Worm (Caenorhabditis elegans) whole organism, L4 larva: ENCODE results near the gene srw-60.
A peak's percentile ranks its signal among the peaks of the same experiment; 100 is the strongest.

Experiments
- F26F4.8 ChIP-seq: fragments of 200-800 bp; sonication (Bioruptor generic); conservative IDR thresholded peaks from 2 replicates; pipeline ENCODE4 v1.3.6; 2022; ENCODE audit warnings: missing genetic modification characterization, missing compliant biosample characterization
- F44E2.7 ChIP-seq: fragments of 200-800 bp; sonication (Bioruptor generic); IDR thresholded peaks from 2 replicates; pipeline ENCODE4 v2.1.2; 2022; ENCODE audit warnings: missing genetic modification characterization, missing compliant biosample characterization
- T26A8.4 ChIP-seq: fragments of 200-800 bp; sonication (Bioruptor generic); IDR thresholded peaks from 2 replicates; pipeline ENCODE4 v1.3.6; 2022; ENCODE audit warnings: missing genetic modification characterization, missing compliant biosample characterization
- Y105C5A.15 ChIP-seq: fragments of 200-800 bp; sonication (Bioruptor generic); IDR thresholded peaks from 2 replicates; pipeline ENCODE4 v1.3.6; 2022; ENCODE audit warnings: missing genetic modification characterization, missing compliant biosample characterization
- Y48G9A.11 ChIP-seq: fragments of 200-800 bp; sonication (Bioruptor generic); IDR thresholded peaks from 2 replicates; pipeline ENCODE4 v1.3.6; 2022; ENCODE audit warnings: missing genetic modification reagents, missing genetic modification characterization, missing compliant biosample characterization
- aha-1 ChIP-seq: fragments of 150-350 bp; peaks from one replicate; lab custom pipeline; 2014; ENCODE audit warnings: missing biosample characterization, missing genetic modification characterization
- arid-1 ChIP-seq: fragments of 200-800 bp; sonication (Bioruptor generic); conservative IDR thresholded peaks from 2 replicates; pipeline ENCODE4 v1.3.6; 2022; ENCODE audit warnings: missing genetic modification reagents, missing genetic modification characterization, missing compliant biosample characterization
- ceh-28 ChIP-seq: fragments of 150-350 bp; optimal IDR thresholded peaks from 2 replicates; lab custom pipeline; 2014; ENCODE audit warnings: missing biosample characterization, missing genetic modification reagents, missing genetic modification characterization
- dmd-6 ChIP-seq: fragments of 200-800 bp; sonication (Bioruptor generic); IDR thresholded peaks from 2 replicates; pipeline ENCODE4 v1.3.6; 2022; ENCODE audit warnings: missing genetic modification reagents, missing genetic modification characterization, missing compliant biosample characterization
- dmd-9 ChIP-seq: fragments of 200-800 bp; sonication (Bioruptor generic); IDR thresholded peaks from 2 replicates; pipeline ENCODE4 v1.3.6; 2022; ENCODE audit warnings: missing genetic modification reagents, missing genetic modification characterization, missing compliant biosample characterization
- dpl-1 ChIP-seq: fragments of 150-350 bp; optimal IDR thresholded peaks from 2 replicates; lab custom pipeline; 2014; ENCODE audit warnings: missing biosample characterization, missing genetic modification reagents, missing genetic modification characterization
- duxl-1 ChIP-seq: sonication (generic microtip); optimal IDR thresholded peaks from 2 replicates; lab custom pipeline; 2016; ENCODE audit warnings: mild to moderate bottlenecking, missing genetic modification characterization, moderate library complexity, missing compliant biosample characterization; ENCODE audit not compliant: poor library complexity
- fos-1 ChIP-seq: fragments of 150-350 bp; optimal IDR thresholded peaks from 2 replicates; lab custom pipeline; 2014; ENCODE audit warnings: missing biosample characterization, missing genetic modification characterization
- hlh-30 ChIP-seq: sonication (generic microtip); optimal IDR thresholded peaks from 2 replicates; lab custom pipeline; 2017; ENCODE audit warnings: antibody characterized with exemption, mild to moderate bottlenecking, missing genetic modification characterization, missing compliant biosample characterization; ENCODE audit not compliant: insufficient read depth
- hmg-1.1 ChIP-seq: fragments of 200-800 bp; sonication (Bioruptor generic); IDR thresholded peaks from 2 replicates; pipeline ENCODE4 v1.3.6; 2022; ENCODE audit warnings: missing genetic modification reagents, missing genetic modification characterization, missing compliant biosample characterization
- lim-7 ChIP-seq: fragments of 200-800 bp; sonication (Bioruptor generic); IDR thresholded peaks from 2 replicates; pipeline ENCODE4 v1.3.6; 2022; ENCODE audit warnings: missing genetic modification characterization, missing compliant biosample characterization
- lin-29 ChIP-seq: fragments of 200-800 bp; sonication (Bioruptor generic); IDR thresholded peaks from 2 replicates; pipeline ENCODE4 v1.3.6; 2022; ENCODE audit warnings: missing genetic modification reagents, missing genetic modification characterization, missing compliant biosample characterization
- lsy-2 ChIP-seq, 2 experiments: fragments of 150-350 bp in 1 of 2; sonication (generic microtip) in 1 of 2; optimal IDR thresholded peaks; 2 replicates each; lab custom pipeline; 2014 to 2017; ENCODE audit warnings: missing biosample characterization in 2 of 2, missing genetic modification characterization in 2 of 2
- mdl-1 ChIP-seq, 2 experiments: fragments of 150-350 bp in 1 of 2; sonication (generic microtip) in 1 of 2; optimal IDR thresholded peaks; 2 replicates each; lab custom pipeline; 2014 to 2017; ENCODE audit warnings: missing biosample characterization in 2 of 2, missing genetic modification characterization in 2 of 2
- mdt-29 ChIP-seq: fragments of 200-800 bp; sonication (Bioruptor generic); IDR thresholded peaks from 2 replicates; pipeline ENCODE4 v1.3.6; 2022; ENCODE audit warnings: missing genetic modification reagents, missing genetic modification characterization, missing compliant biosample characterization
- mes-2 ChIP-seq: sonication (generic microtip); optimal IDR thresholded peaks from 2 replicates; lab custom pipeline; 2016; ENCODE audit warnings: missing genotype, mild to moderate bottlenecking, missing genetic modification characterization, missing compliant biosample characterization; ENCODE audit not compliant: poor library complexity, severe bottlenecking
- mxl-3 ChIP-seq: fragments of 200-800 bp; sonication (Bioruptor generic); optimal IDR thresholded peaks from 2 replicates; lab custom pipeline; 2018; ENCODE audit warnings: mild to moderate bottlenecking, missing genetic modification characterization, missing compliant biosample characterization
- nhr-102 ChIP-seq: sonication (generic microtip); optimal IDR thresholded peaks from 2 replicates; lab custom pipeline; 2016; ENCODE audit warnings: mild to moderate bottlenecking, missing genetic modification characterization, moderate library complexity, missing compliant biosample characterization
- nhr-111 ChIP-seq: fragments of 200-800 bp; sonication (Bioruptor generic); optimal IDR thresholded peaks from 2 replicates; lab custom pipeline; 2018; ENCODE audit warnings: mild to moderate bottlenecking, missing genetic modification characterization, missing compliant biosample characterization
- nhr-237 ChIP-seq: sonication (generic microtip); optimal IDR thresholded peaks from 2 replicates; lab custom pipeline; 2017; ENCODE audit warnings: missing biosample characterization, missing genetic modification characterization
- pha-4 ChIP-seq, 2 experiments: fragments of 150-350 bp in 1 of 2; fragments of 200-800 bp in 1 of 2; sonication (Bioruptor generic) in 1 of 2; IDR thresholded peaks in 1 of 2; optimal IDR thresholded peaks in 1 of 2; 2 replicates each; pipeline versions ENCODE4 v1.3.6 to Lab custom; 2014 to 2022; ENCODE audit warnings: missing genetic modification characterization in 2 of 2, missing genetic modification reagents in 2 of 2, missing biosample characterization in 1 of 2, missing compliant biosample characterization in 1 of 2
- pqm-1 ChIP-seq: sonication (generic microtip); optimal IDR thresholded peaks from 2 replicates; lab custom pipeline; 2017; ENCODE audit warnings: missing biosample characterization, missing genetic modification characterization
- rbr-2 ChIP-seq: sonication (generic microtip); optimal IDR thresholded peaks from 2 replicates; lab custom pipeline; 2016; ENCODE audit warnings: missing genotype, missing genetic modification characterization, missing compliant biosample characterization
- set-16 ChIP-seq: fragments of 200-800 bp; sonication (Bioruptor generic); IDR thresholded peaks from 2 replicates; pipeline ENCODE4 v1.3.6; 2022; ENCODE audit warnings: missing genetic modification reagents, missing genetic modification characterization, missing compliant biosample characterization
- snpc-1.2 ChIP-seq: fragments of 200-800 bp; sonication (Bioruptor generic); IDR thresholded peaks from 2 replicates; pipeline ENCODE4 v1.3.6; 2022; ENCODE audit warnings: missing genetic modification reagents, missing genetic modification characterization, missing compliant biosample characterization
- spr-3 ChIP-seq: fragments of 200-800 bp; sonication (Bioruptor generic); optimal IDR thresholded peaks from 2 replicates; lab custom pipeline; 2018; ENCODE audit warnings: mild to moderate bottlenecking, missing genetic modification characterization, missing compliant biosample characterization
- unc-62 ChIP-seq, 3 experiments: fragments of 150-350 bp in 1 of 3; sonication (generic microtip); optimal IDR thresholded peaks in 2 of 3; peaks in 1 of 3; 1 replicate in 1 of 3; 2 replicates in 2 of 3; lab custom pipeline; 2014 to 2017; ENCODE audit warnings: missing biosample characterization in 3 of 3, missing genetic modification characterization in 3 of 3, missing genetic modification reagents in 3 of 3, missing genotype in 1 of 3
- vab-7 ChIP-seq: fragments of 200-800 bp; sonication (Bioruptor generic); IDR thresholded peaks from 2 replicates; pipeline ENCODE4 v1.3.6; 2022; ENCODE audit warnings: missing genetic modification reagents, missing genetic modification characterization, missing compliant biosample characterization

The srw-60 gene

DNA sequence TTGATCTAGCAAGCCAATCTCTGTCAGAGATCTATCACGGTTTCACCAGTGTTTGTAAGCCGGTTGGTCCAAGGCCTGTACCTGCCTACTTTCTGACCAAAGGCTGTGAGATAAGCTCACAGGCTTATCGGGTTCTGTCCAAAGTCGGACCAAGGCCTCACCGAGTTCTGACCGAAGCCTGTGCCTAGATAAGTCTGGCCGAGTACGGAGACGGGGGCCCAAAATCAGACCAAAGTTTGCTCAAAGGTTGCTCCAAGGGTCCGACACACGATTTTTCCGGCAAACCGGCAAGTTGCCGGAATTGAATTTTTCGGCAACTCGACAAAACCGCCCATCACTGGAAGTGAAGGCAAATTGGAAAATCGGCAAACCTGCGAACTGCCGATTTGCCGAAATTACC is 26.8 kb upstream of the srw-60 start:
- no peak for TF ChIP-seq vab-7 (GFP tag; lab: Robert Waterston, UW)
- no peak for TF ChIP-seq ceh-28 (tag; lab: Kevin White, UChicago)
- no peak for TF ChIP-seq duxl-1 (tag; lab: Kevin White, UChicago)
- 0 out of 2 replicates have a peak, but pooled peaks have one; percentile 21 for TF ChIP-seq set-16 (GFP tag; lab: Robert Waterston, UW)

DNA sequence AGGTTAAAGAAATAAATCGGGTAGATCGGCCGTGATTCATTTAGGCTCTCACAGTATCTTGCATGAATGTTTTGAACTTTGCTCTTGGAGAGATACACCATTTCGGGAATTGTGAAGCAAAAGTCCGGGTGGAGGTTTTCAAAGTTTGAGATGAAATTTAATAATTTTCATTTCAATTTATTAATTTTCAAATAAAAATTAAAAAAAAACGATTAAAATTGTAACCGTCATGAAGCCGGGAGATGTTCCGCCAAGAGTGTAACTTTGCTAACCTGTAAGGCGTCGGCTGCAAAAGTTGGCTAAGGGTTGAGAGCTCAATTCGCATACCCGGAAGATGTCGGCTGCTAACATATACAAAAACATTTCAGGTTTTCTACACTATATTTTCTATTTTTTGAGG is 24.1 kb upstream of the srw-60 start, which contains the start of gene irld-67:
Gene irld-67, minus strand, starts transcription at position 101 of the 400 bp plus-strand sequence.
- TF ChIP-seq T26A8.4 (GFP tag; lab: Robert Waterston, UW) (no peak), Y48G9A.11 (no peak), lsy-2 (tag; optimal IDR thresholded peaks at IDR 0.05; lab: Kevin White, UChicago) (no peak), mes-2 (tag; lab: Kevin White, UChicago) (no peak), hlh-30 (no peak), mxl-3 (no peak), Y105C5A.15 (GFP tag; lab: Robert Waterston, UW) (no peak), rbr-2 (tag; lab: Kevin White, UChicago) (no peak), unc-62 (GFP tag; optimal IDR thresholded peaks at IDR 0.05 in 1 of 2; lab: Kevin White, UChicago) (no peak), unc-62 (tag; optimal IDR thresholded peaks at IDR 0.05; lab: Kevin White, UChicago) (no peak), spr-3 (GFP tag; lab: Kevin White, UChicago) (no peak), fos-1 (tag; lab: Kevin White, UChicago) (no peak), mdl-1 (tag; optimal IDR thresholded peaks at IDR 0.05; lab: Kevin White, UChicago) (no peak), hmg-1.1 (GFP tag; lab: Robert Waterston, UW) (no peak), snpc-1.2 (no peak)
- TF ChIP-seq, all 104 proteins: peak for 0

DNA sequence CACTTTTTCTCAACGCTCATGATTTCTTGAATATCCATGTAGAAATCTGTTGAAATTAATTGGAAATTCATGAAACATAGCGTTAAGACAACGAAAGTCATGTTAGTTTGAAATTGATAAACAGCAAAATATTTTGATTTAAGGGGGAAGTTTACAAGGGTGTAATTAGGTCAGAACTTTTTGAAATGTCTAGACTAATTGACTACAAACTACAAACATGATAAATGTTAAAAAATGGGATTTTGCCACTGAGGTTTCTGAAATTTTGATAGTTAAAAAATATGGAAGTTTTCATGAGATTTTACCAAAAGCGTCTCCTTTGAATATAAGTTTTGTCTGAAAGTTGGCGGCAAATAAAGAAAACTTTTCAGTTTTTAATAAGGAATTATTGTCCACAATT is 20.6 kb upstream of the srw-60 start, which contains the start of gene irld-65:
Gene irld-65, minus strand, starts transcription at position 101 of the 400 bp plus-strand sequence.
- TF ChIP-seq ceh-28 (tag; lab: Kevin White, UChicago) (no peak), F26F4.8 (GFP tag; lab: Robert Waterston, UW) (no peak), pqm-1 (tag; lab: Kevin White, UChicago) (no peak), pha-4 (GFP tag; IDR thresholded peaks at IDR 0.05; lab: Robert Waterston, UW) (no peak), pha-4 (tag; optimal IDR thresholded peaks at IDR 0.05; lab: Kevin White, UChicago) (no peak), nhr-237 (tag; lab: Kevin White, UChicago) (no peak), dmd-6 (GFP tag; lab: Robert Waterston, UW) (no peak), lsy-2 (tag; optimal IDR thresholded peaks at IDR 0.05; lab: Kevin White, UChicago) (no peak), spr-3 (GFP tag; lab: Kevin White, UChicago) (no peak), arid-1 (GFP tag; lab: Robert Waterston, UW) (no peak), nhr-102 (tag; lab: Kevin White, UChicago) (no peak), lim-7 (no peak), nhr-111 (GFP tag; lab: Kevin White, UChicago) (no peak), mdt-29 (GFP tag; lab: Robert Waterston, UW) (no peak), dmd-9 (GFP tag; lab: Robert Waterston, UW) (no peak), dpl-1 (GFP tag; lab: Kevin White, UChicago) (no peak), lin-29 (GFP tag; lab: Robert Waterston, UW) (no peak), F44E2.7 (GFP tag; lab: Robert Waterston, UW) (no peak)

DNA sequence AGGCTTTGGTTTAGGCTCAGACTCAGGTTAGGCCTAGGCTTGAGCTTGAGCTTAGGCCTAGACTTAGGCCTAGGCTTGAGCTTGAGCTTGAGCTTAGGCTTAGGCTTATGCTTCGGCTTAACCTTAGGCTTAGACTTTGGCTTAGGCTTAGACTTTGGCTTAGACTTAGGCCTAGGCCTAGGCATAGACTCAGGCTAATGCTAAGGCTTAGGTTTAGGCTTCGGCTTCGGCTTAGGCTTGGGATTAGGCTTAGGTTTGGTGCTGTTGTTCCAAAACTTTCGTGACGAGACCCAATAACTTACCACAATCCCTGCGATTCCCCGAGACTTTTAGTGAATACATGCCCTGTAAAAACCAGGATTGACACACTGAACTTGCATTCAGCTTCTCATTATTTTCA is 18.7 kb upstream of the srw-60 start:
- no peak for TF ChIP-seq T26A8.4 (GFP tag; lab: Robert Waterston, UW)
- TF ChIP-seq aha-1: peak; percentile 34
